Worm (Caenorhabditis elegans): ENCODE data around the gene pqn-76.

- TF ChIP-seq blmp-1 (tag; optimal IDR thresholded peaks at IDR 0.05) (peak; percentile 24), hlh-4 (tag; optimal IDR thresholded peaks at IDR 0.05) (no peak), ceh-82 (tag; optimal IDR thresholded peaks at IDR 0.05) (no peak), nhr-237 (tag; optimal IDR thresholded peaks at IDR 0.05) (no peak), zag-1 (tag; optimal IDR thresholded peaks at IDR 0.05) (no peak), nhr-71 (tag; optimal IDR thresholded peaks at IDR 0.05) (no peak), snpc-4 (tag; optimal IDR thresholded peaks at IDR 0.05) (no peak), ztf-11 (tag; optimal IDR thresholded peaks at IDR 0.05) (no peak), tbx-2 (tag; optimal IDR thresholded peaks at IDR 0.05) (no peak), lsy-2 (tag; optimal IDR thresholded peaks at IDR 0.05) (peak; percentile 34 to 44), ztf-4 (tag; optimal IDR thresholded peaks at IDR 0.05) (no peak)
Measured at ce11 chrIV:15573863-15574262, 5.0 kb upstream of the pqn-76 start.
